Worm (Caenorhabditis elegans) whole organism, L4 larva: ENCODE measurements around the gene hsp-16.2.
"Not testable (repeated sequence)": the region's sequence is repeated elsewhere in the genome, so short reads cannot be mapped to it uniquely, and the experiment has no call there.

Experiments
- F10B5.3 ChIP-seq: sonication (generic microtip); optimal IDR thresholded peaks from 2 replicates; lab custom pipeline; 2016; ENCODE audit warnings: mild to moderate bottlenecking, missing genetic modification characterization, missing compliant biosample characterization
- F26F4.8 ChIP-seq: fragments of 200-800 bp; sonication (Bioruptor generic); conservative IDR thresholded peaks from 2 replicates; pipeline ENCODE4 v1.3.6; 2022; ENCODE audit warnings: missing genetic modification characterization, missing compliant biosample characterization
- F37D6.2 ChIP-seq: sonication (generic microtip); optimal IDR thresholded peaks from 2 replicates; lab custom pipeline; 2016; ENCODE audit warnings: mild to moderate bottlenecking, missing genetic modification characterization, missing compliant biosample characterization
- R02D3.7 ChIP-seq: fragments of 150-350 bp; sonication (generic microtip); optimal IDR thresholded peaks from 3 replicates; lab custom pipeline; 2014; ENCODE audit warnings: missing biosample characterization, missing genetic modification characterization
- aha-1 ChIP-seq: fragments of 150-350 bp; peaks from one replicate; lab custom pipeline; 2014; ENCODE audit warnings: missing biosample characterization, missing genetic modification characterization
- ceh-32 ChIP-seq: sonication (generic microtip); optimal IDR thresholded peaks from 2 replicates; lab custom pipeline; 2016; ENCODE audit warnings: mild to moderate bottlenecking, missing genetic modification characterization, missing compliant biosample characterization; ENCODE audit not compliant: poor library complexity
- ceh-82 ChIP-seq: sonication (generic microtip); optimal IDR thresholded peaks from 2 replicates; lab custom pipeline; 2017; ENCODE audit warnings: missing biosample characterization, missing genetic modification characterization
- daf-12 ChIP-seq: fragments of 150-350 bp; optimal IDR thresholded peaks from 2 replicates; lab custom pipeline; 2014; ENCODE audit warnings: missing biosample characterization, missing genetic modification reagents, missing genetic modification characterization
- daf-16 ChIP-seq, 3 experiments: sonication (generic microtip); optimal IDR thresholded peaks; 2 replicates each; lab custom pipeline; 2016 to 2017; ENCODE audit warnings: missing genetic modification characterization in 3 of 3, missing genetic modification reagents in 3 of 3, mild to moderate bottlenecking in 2 of 3, missing compliant biosample characterization in 2 of 3, missing biosample characterization in 1 of 3, moderate library complexity in 1 of 3
- daf-8 ChIP-seq: fragments of 200-800 bp; sonication (Bioruptor generic); IDR thresholded peaks from 2 replicates; pipeline ENCODE4 v1.3.6; 2022; ENCODE audit warnings: missing genetic modification characterization, missing compliant biosample characterization
- dmd-6 ChIP-seq: fragments of 200-800 bp; sonication (Bioruptor generic); IDR thresholded peaks from 2 replicates; pipeline ENCODE4 v1.3.6; 2022; ENCODE audit warnings: missing genetic modification reagents, missing genetic modification characterization, missing compliant biosample characterization
- dmd-8 ChIP-seq: fragments of 200-800 bp; sonication (Bioruptor generic); IDR thresholded peaks from 2 replicates; pipeline ENCODE4 v1.3.6; 2022; ENCODE audit warnings: missing genetic modification characterization, missing compliant biosample characterization
- dpl-1 ChIP-seq: fragments of 150-350 bp; optimal IDR thresholded peaks from 2 replicates; lab custom pipeline; 2014; ENCODE audit warnings: missing biosample characterization, missing genetic modification reagents, missing genetic modification characterization
- dve-1 ChIP-seq: sonication (generic microtip); optimal IDR thresholded peaks from 2 replicates; lab custom pipeline; 2017; ENCODE audit warnings: antibody characterized with exemption, mild to moderate bottlenecking, missing genetic modification characterization, missing compliant biosample characterization; ENCODE audit not compliant: insufficient read depth
- gei-8 ChIP-seq: fragments of 200-800 bp; sonication (Bioruptor generic); optimal IDR thresholded peaks from 2 replicates; lab custom pipeline; 2018; ENCODE audit warnings: mild to moderate bottlenecking, missing genetic modification characterization, missing compliant biosample characterization
- hlh-30 ChIP-seq: sonication (generic microtip); optimal IDR thresholded peaks from 2 replicates; lab custom pipeline; 2017; ENCODE audit warnings: antibody characterized with exemption, mild to moderate bottlenecking, missing genetic modification characterization, missing compliant biosample characterization; ENCODE audit not compliant: insufficient read depth
- lin-1 ChIP-seq: fragments of 200-800 bp; sonication (Bioruptor generic); IDR thresholded peaks from 2 replicates; pipeline ENCODE4 v1.3.6; 2022; ENCODE audit warnings: missing genetic modification reagents, missing genetic modification characterization, missing compliant biosample characterization
- lin-15B ChIP-seq: fragments of 150-350 bp; sonication (generic microtip); optimal IDR thresholded peaks from 3 replicates; lab custom pipeline; 2014; ENCODE audit warnings: missing biosample characterization, missing genetic modification characterization
- lin-38 ChIP-seq: fragments of 200-800 bp; sonication (Bioruptor generic); IDR thresholded peaks from 2 replicates; pipeline ENCODE4 v1.3.6; 2022; ENCODE audit warnings: missing genetic modification reagents, missing genetic modification characterization, missing compliant biosample characterization
- madf-5 ChIP-seq, 2 experiments: fragments of 200-800 bp; sonication (Bioruptor generic); IDR thresholded peaks; 2 replicates each; pipeline ENCODE4 v1.3.6; 2022; ENCODE audit warnings: missing compliant biosample characterization in 2 of 2, missing genetic modification characterization in 2 of 2
- mxl-2 ChIP-seq: fragments of 200-800 bp; sonication (Bioruptor generic); conservative IDR thresholded peaks from 2 replicates; pipeline ENCODE4 v1.3.6; 2022; ENCODE audit warnings: missing genetic modification reagents, missing genetic modification characterization, missing compliant biosample characterization
- nhr-28 ChIP-seq: fragments of 150-350 bp; optimal IDR thresholded peaks from 2 replicates; lab custom pipeline; 2014; ENCODE audit warnings: missing biosample characterization, missing genetic modification characterization
- nhr-41 ChIP-seq: fragments of 200-800 bp; sonication (Bioruptor generic); IDR thresholded peaks from 2 replicates; pipeline ENCODE4 v1.3.6; 2022; ENCODE audit warnings: missing genetic modification reagents, missing genetic modification characterization, missing compliant biosample characterization
- nhr-76 ChIP-seq: fragments of 150-350 bp; optimal IDR thresholded peaks from 2 replicates; lab custom pipeline; 2014; ENCODE audit warnings: missing biosample characterization, missing genetic modification characterization
- pha-4 ChIP-seq, 2 experiments: fragments of 150-350 bp in 1 of 2; fragments of 200-800 bp in 1 of 2; sonication (Bioruptor generic) in 1 of 2; IDR thresholded peaks in 1 of 2; optimal IDR thresholded peaks in 1 of 2; 2 replicates each; pipeline versions ENCODE4 v1.3.6 to Lab custom; 2014 to 2022; ENCODE audit warnings: missing genetic modification characterization in 2 of 2, missing genetic modification reagents in 2 of 2, missing biosample characterization in 1 of 2, missing compliant biosample characterization in 1 of 2
- php-3 ChIP-seq: fragments of 200-800 bp; sonication (Bioruptor generic); IDR thresholded peaks from 2 replicates; pipeline ENCODE4 v1.3.6; 2022; ENCODE audit warnings: missing genetic modification reagents, missing genetic modification characterization, missing compliant biosample characterization
- pqm-1 ChIP-seq: sonication (generic microtip); optimal IDR thresholded peaks from 2 replicates; lab custom pipeline; 2017; ENCODE audit warnings: missing biosample characterization, missing genetic modification characterization
- set-16 ChIP-seq: fragments of 200-800 bp; sonication (Bioruptor generic); IDR thresholded peaks from 2 replicates; pipeline ENCODE4 v1.3.6; 2022; ENCODE audit warnings: missing genetic modification reagents, missing genetic modification characterization, missing compliant biosample characterization
- tag-97 ChIP-seq: fragments of 200-800 bp; sonication (Bioruptor generic); IDR thresholded peaks from 2 replicates; pipeline ENCODE4 v1.3.6; 2022; ENCODE audit warnings: missing genetic modification characterization, missing compliant biosample characterization
- unc-62 ChIP-seq, 3 experiments: fragments of 150-350 bp in 1 of 3; sonication (generic microtip); optimal IDR thresholded peaks in 2 of 3; peaks in 1 of 3; 1 replicate in 1 of 3; 2 replicates in 2 of 3; lab custom pipeline; 2014 to 2017; ENCODE audit warnings: missing biosample characterization in 3 of 3, missing genetic modification characterization in 3 of 3, missing genetic modification reagents in 3 of 3, missing genotype in 1 of 3
- vab-7 ChIP-seq: fragments of 200-800 bp; sonication (Bioruptor generic); IDR thresholded peaks from 2 replicates; pipeline ENCODE4 v1.3.6; 2022; ENCODE audit warnings: missing genetic modification reagents, missing genetic modification characterization, missing compliant biosample characterization
- zip-11 ChIP-seq: fragments of 200-800 bp; sonication (Bioruptor generic); IDR thresholded peaks from 2 replicates; pipeline ENCODE4 v1.3.6; 2022; ENCODE audit warnings: missing genetic modification characterization, missing compliant biosample characterization
- zip-2 ChIP-seq: fragments of 150-350 bp; optimal IDR thresholded peaks from 2 replicates; lab custom pipeline; 2014; ENCODE audit warnings: missing biosample characterization, missing genetic modification characterization

Gene hsp-16.2

ce11 chrV:1804645-1805559 is at the start of gene hsp-16.2, which contains the start of gene hsp-16.41 (continued):
- TF ChIP-seq lin-15B, result no peak
- TF ChIP-seq nhr-76 (tag; lab: Kevin White, UChicago), result no peak
- no peak for TF ChIP-seq F26F4.8
- no peak for TF ChIP-seq daf-8 (GFP tag; lab: Robert Waterston, UW)
- TF ChIP-seq madf-5 (GFP tag; IDR thresholded peaks at IDR 0.05; lab: Robert Waterston, UW), result 0 out of 4 replicates have a peak, but pooled peaks of 1 of the 2 experiments have one; percentile 42
- TF ChIP-seq tag-97, result no peak
- TF ChIP-seq F10B5.3 (tag; lab: Kevin White, UChicago), result no peak

- TF ChIP-seq lin-38 (GFP tag; lab: Robert Waterston, UW) (peak; percentile 14; the same call in 1 of the 2 replicates), set-16 (peak; percentile 99), pha-4 (GFP tag; IDR thresholded peaks at IDR 0.05; lab: Robert Waterston, UW) (peak; percentile 63; the same call in 1 of the 2 replicates)
- not testable (repeated sequence) for TF ChIP-seq pha-4 (tag; optimal IDR thresholded peaks at IDR 0.05; lab: Kevin White, UChicago)
These were observed 45.2 kb upstream of the hsp-16.2 start for ce11 chrV:1849992-1850391.

- TF ChIP-seq unc-62 (GFP tag; optimal IDR thresholded peaks at IDR 0.05 in 1 of 2; lab: Kevin White, UChicago) (peak in 1 of 2 experiments; percentile 8), unc-62 (tag; optimal IDR thresholded peaks at IDR 0.05; lab: Kevin White, UChicago) (no peak), zip-11 (GFP tag; lab: Robert Waterston, UW) (no peak), daf-16 (GFP tag; optimal IDR thresholded peaks at IDR 0.05; lab: Kevin White, UChicago) (no peak), daf-16 (tag; optimal IDR thresholded peaks at IDR 0.05; lab: Kevin White, UChicago) (no peak), gei-8 (GFP tag; lab: Kevin White, UChicago) (no peak)
These were observed 43.8 kb upstream of the hsp-16.2 start for ce11 chrV:1848590-1848989.

- TF ChIP-seq F37D6.2 (tag; lab: Kevin White, UChicago) (no peak), hlh-30 (tag; lab: Kevin White, UChicago) (no peak), nhr-28 (tag; lab: Kevin White, UChicago) (peak; percentile 75), pqm-1 (peak; percentile 62), dmd-6 (GFP tag; lab: Robert Waterston, UW) (peak; percentile 19; the same call in 1 of the 2 replicates), dve-1 (tag; lab: Kevin White, UChicago) (peak; percentile 2)
These were observed 41.2 kb upstream of the hsp-16.2 start, which contains the start of gene T10B5.7 for ce11 chrV:1845977-1846376. Gene T10B5.7 (plus strand): TSS chrV:1846201.

ce11 chrV:1841744-1842143 is 37.0 kb upstream of the hsp-16.2 start, which contains the start of gene T10B5.8:
Gene T10B5.8 (plus strand): TSS chrV:1842044.
- no peak for TF ChIP-seq R02D3.7
- no peak for TF ChIP-seq lin-1 (GFP tag; lab: Robert Waterston, UW)
- peak; percentile 66 for TF ChIP-seq nhr-28 (tag; lab: Kevin White, UChicago)
- no peak for TF ChIP-seq dpl-1 (GFP tag; lab: Kevin White, UChicago)
- TF ChIP-seq F37D6.2 (tag; lab: Kevin White, UChicago), result no peak
- TF ChIP-seq mxl-2 (GFP tag; lab: Robert Waterston, UW), result no peak
- no peak for TF ChIP-seq daf-12 (tag; lab: Kevin White, UChicago)
- no peak for TF ChIP-seq gei-8 (GFP tag; lab: Kevin White, UChicago)
- no peak for TF ChIP-seq dmd-8 (GFP tag; lab: Robert Waterston, UW)
- no peak for TF ChIP-seq nhr-41 (GFP tag; lab: Robert Waterston, UW)
- TF ChIP-seq ceh-82, result no peak
- TF ChIP-seq vab-7, result no peak
- TF ChIP-seq aha-1 (tag; lab: Kevin White, UChicago), result peak; percentile 3
- TF ChIP-seq php-3 (GFP tag; lab: Robert Waterston, UW), result no peak
- no peak for TF ChIP-seq ceh-32
- TF ChIP-seq zip-2 (tag; lab: Kevin White, UChicago), result no peak
